Worm (Caenorhabditis elegans) whole organism, L2 larva: ENCODE measurements around the gene irld-45.
"Not testable (repeated sequence)": the region's sequence is repeated elsewhere in the genome, so short reads cannot be mapped to it uniquely, and the experiment has no call there.

Source experiments
- F13H6.1 ChIP-seq: sonication (generic microtip); optimal IDR thresholded peaks from 2 replicates; lab custom pipeline; 2016; ENCODE audit warnings: missing genetic modification characterization, missing compliant biosample characterization
- R02D3.7 ChIP-seq: fragments of 150-350 bp; optimal IDR thresholded peaks from 2 replicates; lab custom pipeline; 2014; ENCODE audit warnings: missing biosample characterization, missing genetic modification characterization
- ZK546.5 ChIP-seq: sonication (generic microtip); optimal IDR thresholded peaks from 2 replicates; lab custom pipeline; 2017; ENCODE audit warnings: missing biosample characterization, missing genetic modification characterization
- aly-2 ChIP-seq: fragments of 150-350 bp; optimal IDR thresholded peaks from 2 replicates; lab custom pipeline; 2014; ENCODE audit warnings: missing biosample characterization, missing genetic modification characterization
- ama-1 ChIP-seq: fragments of 150-350 bp; optimal IDR thresholded peaks from 2 replicates; lab custom pipeline; 2018; ENCODE audit warnings: inconsistent platforms
- dmd-4 ChIP-seq: sonication (generic microtip); optimal IDR thresholded peaks from 2 replicates; lab custom pipeline; 2017; ENCODE audit warnings: missing biosample characterization, missing genetic modification characterization
- egl-27 ChIP-seq: sonication (generic microtip); optimal IDR thresholded peaks from 3 replicates; lab custom pipeline; 2017; ENCODE audit warnings: missing biosample characterization, missing genetic modification reagents, missing genetic modification characterization
- lsy-2 ChIP-seq, 2 experiments: fragments of 150-350 bp in 1 of 2; sonication (generic microtip) in 1 of 2; optimal IDR thresholded peaks; 2 replicates each; lab custom pipeline; 2014 to 2017; ENCODE audit warnings: missing biosample characterization in 2 of 2, missing genetic modification characterization in 2 of 2
- mdl-1 ChIP-seq, 2 experiments: fragments of 150-350 bp in 1 of 2; sonication (generic microtip) in 1 of 2; optimal IDR thresholded peaks; 2 replicates each; lab custom pipeline; 2017; ENCODE audit warnings: missing biosample characterization in 2 of 2, missing genetic modification characterization in 2 of 2
- nhr-12 ChIP-seq: fragments of 150-350 bp; optimal IDR thresholded peaks from 2 replicates; lab custom pipeline; 2014; ENCODE audit warnings: missing biosample characterization, missing genetic modification characterization
- nhr-23 ChIP-seq: fragments of 150-350 bp; optimal IDR thresholded peaks from 2 replicates; lab custom pipeline; 2014; ENCODE audit warnings: missing biosample characterization, missing genetic modification reagents, missing genetic modification characterization
- skn-1 ChIP-seq: sonication (generic microtip); optimal IDR thresholded peaks from 2 replicates; lab custom pipeline; 2017; ENCODE audit warnings: missing biosample characterization, missing genetic modification characterization
- ztf-4 ChIP-seq: fragments of 150-350 bp; optimal IDR thresholded peaks from 2 replicates; lab custom pipeline; 2014; ENCODE audit warnings: missing biosample characterization, missing genetic modification characterization

ce11 chrV:1692494-1692893 lies 44.4 kb downstream of the irld-45 start, which contains the start of gene Y46H3C.5:
- TF ChIP-seq egl-27; ama-1 (lab: Kevin White, UChicago); skn-1; mdl-1 (tag; optimal IDR thresholded peaks at IDR 0.05; lab: Kevin White, UChicago); nhr-12 (tag; lab: Kevin White, UChicago); nhr-23 (tag; lab: Kevin White, UChicago); R02D3.7 (tag; lab: Kevin White, UChicago); ZK546.5 (tag; lab: Kevin White, UChicago); dmd-4; lsy-2 (tag; optimal IDR thresholded peaks at IDR 0.05; lab: Kevin White, UChicago); F13H6.1 (tag; lab: Kevin White, UChicago); aly-2 (tag; lab: Kevin White, UChicago); ztf-4 (tag; lab: Kevin White, UChicago): not testable (repeated sequence)
